Worm (Caenorhabditis elegans): ENCODE measurements around the gene cyp-33C11.
A peak's percentile ranks its signal among the peaks of the same experiment; 100 is the strongest.

Gene cyp-33C11

DNA sequence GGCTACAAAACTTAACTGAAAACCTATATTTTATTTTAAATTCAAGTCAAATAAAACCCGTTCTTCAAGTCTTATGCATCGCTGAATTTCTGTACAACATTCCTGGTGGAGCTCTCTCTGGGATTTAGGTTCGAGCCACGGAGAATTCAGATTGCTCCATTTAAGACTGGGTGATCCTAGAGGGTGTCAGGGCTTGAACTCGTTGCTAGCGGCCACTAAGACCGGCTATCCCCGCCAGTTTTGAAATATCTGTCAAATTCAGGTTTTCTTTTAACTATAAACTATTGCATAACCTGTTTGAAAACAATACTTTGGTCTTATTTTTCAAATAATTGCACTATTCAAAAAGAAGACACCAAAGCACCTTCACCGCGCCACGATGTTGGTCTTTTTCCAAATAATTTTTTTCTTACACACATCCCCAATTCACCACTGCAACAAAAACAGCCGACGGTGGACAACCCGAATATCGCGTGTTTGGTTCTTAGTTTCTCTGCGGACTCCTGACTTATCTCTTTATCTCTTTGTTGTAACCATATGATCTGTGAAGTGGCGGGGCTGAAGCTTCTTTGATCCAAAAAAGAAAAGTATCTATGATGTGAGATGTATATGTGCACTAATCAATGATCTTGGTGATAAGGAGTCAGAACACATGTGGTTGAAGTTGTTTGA lies 16.2 kb upstream of the cyp-33C11 start (continued):
- no peak for TF ChIP-seq F49E8.2 (tag; optimal IDR thresholded peaks at IDR 0.05; ENCODE audit: borderline replicate concordance)
- no peak for TF ChIP-seq nhr-25 (tag; optimal IDR thresholded peaks at IDR 0.05; ENCODE audit: borderline replicate concordance, insufficient read depth)
- TF ChIP-seq zfp-2 (tag; optimal IDR thresholded peaks at IDR 0.05) = no peak
- TF ChIP-seq lin-39 (tag; optimal IDR thresholded peaks at IDR 0.05) = no peak
- no peak for TF ChIP-seq snpc-1.2 (GFP tag; IDR thresholded peaks at IDR 0.05)
- no peak for TF ChIP-seq ZK546.5 (tag; optimal IDR thresholded peaks at IDR 0.05)
- TF ChIP-seq zag-1 (tag; optimal IDR thresholded peaks at IDR 0.05) = no peak
- TF ChIP-seq ztf-7 (tag; optimal IDR thresholded peaks at IDR 0.05) = no peak
- no peak for TF ChIP-seq vab-7 (GFP tag; IDR thresholded peaks at IDR 0.05)
- TF ChIP-seq hlh-11 (tag; optimal IDR thresholded peaks at IDR 0.05) = peak; percentile 94
- TF ChIP-seq dpl-1 (GFP tag; optimal IDR thresholded peaks at IDR 0.05) = no peak
- TF ChIP-seq fos-1 (tag; optimal IDR thresholded peaks at IDR 0.05) = no peak
- TF ChIP-seq arid-1 (GFP tag; conservative IDR thresholded peaks at IDR 0.05) = no peak
- TF ChIP-seq snpc-4 (tag; optimal IDR thresholded peaks at IDR 0.05) = no peak
- TF ChIP-seq daf-19 (GFP tag; conservative IDR thresholded peaks at IDR 0.05) = no peak
- TF ChIP-seq tag-97 (GFP tag; IDR thresholded peaks at IDR 0.05) = no peak
- TF ChIP-seq dmd-9 (GFP tag; IDR thresholded peaks at IDR 0.05) = 0 out of 2 replicates have a peak, but pooled peaks have one; percentile 16
- no peak for TF ChIP-seq php-3 (GFP tag; IDR thresholded peaks at IDR 0.05)
- 0 out of 2 replicates have a peak, but pooled peaks have one; percentile 10 for TF ChIP-seq Y75B8A.6 (GFP tag; IDR thresholded peaks at IDR 0.05)
- TF ChIP-seq nhr-48 (tag; optimal IDR thresholded peaks at IDR 0.05) = peak; percentile 64
- no peak for TF ChIP-seq lin-13 (GFP tag; optimal IDR thresholded peaks at IDR 0.05)
- peak; percentile 39; the same call in 1 of the 2 replicates for TF ChIP-seq T26A8.4 (GFP tag; IDR thresholded peaks at IDR 0.05)
- peak; percentile 57 for TF ChIP-seq spr-1 (tag; optimal IDR thresholded peaks at IDR 0.05)
- no peak for TF ChIP-seq rbr-2 (tag; optimal IDR thresholded peaks at IDR 0.05)
- no peak for TF ChIP-seq lin-29 (GFP tag; IDR thresholded peaks at IDR 0.05)
- TF ChIP-seq mdl-1 (tag; optimal IDR thresholded peaks at IDR 0.05) = peak; percentile 26 to 81
- 0 out of 2 replicates have a peak, but pooled peaks have one; percentile 28 for TF ChIP-seq Y105C5A.15 (GFP tag; IDR thresholded peaks at IDR 0.05)
- TF ChIP-seq daf-16 (GFP tag; optimal IDR thresholded peaks at IDR 0.05) = peak in 1 of 2 experiments; percentile 62
- peak; percentile 56 for TF ChIP-seq daf-16 (tag; optimal IDR thresholded peaks at IDR 0.05)
- 0 out of 2 replicates have a peak, but pooled peaks have one; percentile 4 for TF ChIP-seq egl-43 (GFP tag; IDR thresholded peaks at IDR 0.05)
- TF ChIP-seq dmd-8 (GFP tag; IDR thresholded peaks at IDR 0.05) = no peak
- TF ChIP-seq F44E2.7 (GFP tag; IDR thresholded peaks at IDR 0.05) = no peak
- no peak for TF ChIP-seq daf-12 (tag; optimal IDR thresholded peaks at IDR 0.05)
- TF ChIP-seq nhr-77 (tag; optimal IDR thresholded peaks at IDR 0.05) = peak; percentile 64
- 0 out of 2 replicates have a peak, but pooled peaks have one; percentile 14 for TF ChIP-seq pha-4 (GFP tag; IDR thresholded peaks at IDR 0.05)
- TF ChIP-seq pha-4 (tag; optimal IDR thresholded peaks at IDR 0.05) = no peak
- no peak for TF ChIP-seq Y5F2A.4 (GFP tag; optimal IDR thresholded peaks at IDR 0.05)
- peak; percentile 89 for TF ChIP-seq nhr-10 (tag; optimal IDR thresholded peaks at IDR 0.05)
- TF ChIP-seq F10B5.3 (tag; optimal IDR thresholded peaks at IDR 0.05) = no peak
- no peak for TF ChIP-seq gei-8 (GFP tag; optimal IDR thresholded peaks at IDR 0.05)
- TF ChIP-seq ceh-44 (GFP tag; IDR thresholded peaks at IDR 0.05) = no peak
- TF ChIP-seq D1046.2 (GFP tag; IDR thresholded peaks at IDR 0.05) = no peak
- TF ChIP-seq dve-1 (tag; optimal IDR thresholded peaks at IDR 0.05; ENCODE audit: insufficient read depth) = peak; percentile 96
- TF ChIP-seq unc-130 (GFP tag; optimal IDR thresholded peaks at IDR 0.05) = no peak
- TF ChIP-seq jun-1 (tag; optimal IDR thresholded peaks at IDR 0.05) = no peak
- TF ChIP-seq unc-62 (GFP tag; optimal IDR thresholded peaks at IDR 0.05 in 1 of 2) = no peak
- no peak for TF ChIP-seq unc-62 (tag; optimal IDR thresholded peaks at IDR 0.05)
- no peak for TF ChIP-seq pqm-1 (tag; optimal IDR thresholded peaks at IDR 0.05)
- TF ChIP-seq zip-2 (tag; optimal IDR thresholded peaks at IDR 0.05) = peak; percentile 15
- no peak for TF ChIP-seq lim-7 (GFP tag; IDR thresholded peaks at IDR 0.05)
- TF ChIP-seq ceh-82 (tag; optimal IDR thresholded peaks at IDR 0.05) = no peak
